Fruit fly (Drosophila melanogaster) whole organism: ENCODE measurements around the gene PH4alphaPV.

ENCODE experiments used
- CG8478 ChIP-seq: fragments of >200 bp; optimal IDR thresholded peaks from 2 replicates; lab custom pipeline; 2018; ENCODE audit warnings: inconsistent platforms
- EcR ChIP-seq, 2 experiments: fragments of >200 bp; optimal IDR thresholded peaks; 2 replicates each; lab custom pipeline; 2017; ENCODE audit warnings: missing biosample characterization in 2 of 2, missing genetic modification characterization in 2 of 2, missing genetic modification reagents in 2 of 2
- pan ChIP-seq: fragments of >200 bp; optimal IDR thresholded peaks from 2 replicates; lab custom pipeline; 2017
- psq ChIP-seq: fragments of >200 bp; optimal IDR thresholded peaks from 2 replicates; lab custom pipeline; 2017
- usp ChIP-seq: fragments of >200 bp; optimal IDR thresholded peaks from 2 replicates; lab custom pipeline; 2017; ENCODE audit warnings: missing biosample characterization, missing genetic modification characterization, mixed read lengths

- no peak for TF ChIP-seq psq (lab: Kevin White, UChicago)
- no peak for TF ChIP-seq usp (GFP tag; lab: Kevin White, UChicago)
- no peak for TF ChIP-seq CG8478 (lab: Kevin White, UChicago)
- TF ChIP-seq pan (lab: Kevin White, UChicago) = no peak
- no peak for TF ChIP-seq EcR (GFP tag; optimal IDR thresholded peaks at IDR 0.05; lab: Kevin White, UChicago)
These were observed 32.1 kb downstream of the PH4alphaPV start for dm6 chr3R:30616098-30616857.
